Worm (Caenorhabditis elegans) whole organism, early embryonic: Measurements from ENCODE around the gene lact-3.
A peak's percentile ranks its signal among the peaks of the same experiment; 100 is the strongest.

Experiments
- B0310.2 ChIP-seq: sonication (generic microtip); optimal IDR thresholded peaks from 2 replicates; lab custom pipeline; 2016; ENCODE audit warnings: mild to moderate bottlenecking, missing genetic modification characterization, missing compliant biosample characterization
- F13C5.2 ChIP-seq: sonication (generic microtip); optimal IDR thresholded peaks from 2 replicates; lab custom pipeline; 2017; ENCODE audit warnings: mild to moderate bottlenecking, missing genetic modification characterization, inconsistent platforms, missing compliant biosample characterization
- aly-1 ChIP-seq: sonication (generic microtip); optimal IDR thresholded peaks from 2 replicates; lab custom pipeline; 2016; ENCODE audit warnings: missing genetic modification characterization, missing compliant biosample characterization
- ama-1 ChIP-seq: fragments of 150-350 bp; optimal IDR thresholded peaks from 2 replicates; lab custom pipeline; 2014
- ceh-13 ChIP-seq: fragments of 200-800 bp; sonication (Bioruptor generic); optimal IDR thresholded peaks from 2 replicates; lab custom pipeline; 2018; ENCODE audit warnings: mild to moderate bottlenecking, missing genetic modification characterization, missing compliant biosample characterization
- ceh-36 ChIP-seq: sonication (generic microtip); optimal IDR thresholded peaks from 2 replicates; lab custom pipeline; 2016; ENCODE audit warnings: missing genetic modification characterization, inconsistent platforms, missing compliant biosample characterization
- ets-7 ChIP-seq: sonication (generic microtip); optimal IDR thresholded peaks from 2 replicates; lab custom pipeline; 2016; ENCODE audit warnings: missing genotype, missing genetic modification characterization, missing compliant biosample characterization
- flt-1 ChIP-seq: fragments of 200-800 bp; sonication (Bioruptor generic); IDR thresholded peaks from 2 replicates; pipeline ENCODE4 v1.3.6; 2022; ENCODE audit warnings: missing genetic modification characterization, missing compliant biosample characterization
- hmbx-1 ChIP-seq: sonication (generic microtip); optimal IDR thresholded peaks from 2 replicates; lab custom pipeline; 2016; ENCODE audit warnings: mild to moderate bottlenecking, missing genetic modification characterization, missing compliant biosample characterization
- hmg-4 ChIP-seq: fragments of 200-800 bp; sonication (Bioruptor generic); optimal IDR thresholded peaks from 2 replicates; lab custom pipeline; 2018; ENCODE audit warnings: mild to moderate bottlenecking, missing genetic modification characterization, missing compliant biosample characterization
- hnd-1 ChIP-seq: sonication (generic microtip); optimal IDR thresholded peaks from 2 replicates; lab custom pipeline; 2016; ENCODE audit warnings: missing genetic modification characterization, missing compliant biosample characterization
- pes-1 ChIP-seq: fragments of 200-800 bp; sonication (Bioruptor generic); IDR thresholded peaks from 2 replicates; pipeline ENCODE4 v1.3.6; 2022; ENCODE audit warnings: missing genetic modification reagents, missing genetic modification characterization, missing compliant biosample characterization
- scrt-1 ChIP-seq: fragments of 200-800 bp; sonication (Bioruptor generic); IDR thresholded peaks from 2 replicates; pipeline ENCODE4 v1.3.6; 2022; ENCODE audit warnings: missing genetic modification characterization, missing compliant biosample characterization
- sea-1 ChIP-seq: fragments of 200-800 bp; sonication (Bioruptor generic); conservative IDR thresholded peaks from 2 replicates; pipeline ENCODE4 v1.3.6; 2022; ENCODE audit warnings: missing genetic modification characterization, missing compliant biosample characterization
- tbx-11 ChIP-seq: fragments of 200-800 bp; sonication (Bioruptor generic); IDR thresholded peaks from 2 replicates; pipeline ENCODE4 v1.3.6; 2022; ENCODE audit warnings: missing genetic modification characterization, missing compliant biosample characterization
- tbx-37 ChIP-seq: fragments of 200-800 bp; sonication (Bioruptor generic); conservative IDR thresholded peaks from 2 replicates; pipeline ENCODE4 v1.3.6; 2022; ENCODE audit warnings: missing genetic modification reagents, missing genetic modification characterization, missing compliant biosample characterization
- tra-4 ChIP-seq: sonication (generic microtip); optimal IDR thresholded peaks from 2 replicates; lab custom pipeline; 2017; ENCODE audit warnings: missing genetic modification characterization, missing compliant biosample characterization

The lact-3 gene

ce11 chrII:10657632-10658108, at the start of gene lact-3:
Gene lact-3 (minus strand): TSS chrII:10657682.
- TF ChIP-seq sea-1 (GFP tag; lab: Robert Waterston, UW) (0 out of 2 replicates have a peak, but pooled peaks have one; percentile 9), tra-4 (tag; lab: Kevin White, UChicago) (no peak)

DNA sequence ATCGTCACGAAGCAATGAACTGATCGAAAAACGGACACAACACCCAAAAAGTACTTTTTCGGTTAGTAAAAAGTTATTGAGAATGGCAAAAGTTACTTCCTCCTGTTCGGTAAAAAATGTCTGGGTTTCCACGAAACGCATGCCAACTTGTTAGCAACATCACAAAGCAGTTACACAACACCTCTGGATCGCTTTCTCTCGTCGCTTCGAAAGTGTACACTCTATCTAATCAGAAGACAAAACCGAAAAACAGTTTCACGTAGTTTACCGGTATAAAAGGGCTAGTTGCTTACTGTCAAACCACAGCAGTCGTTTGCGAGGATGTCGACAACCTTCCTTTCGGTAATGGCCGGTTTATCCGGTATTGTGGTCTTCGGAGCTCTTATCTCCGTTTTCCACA, 49.4 kb upstream of the lact-3 start, which contains the start of gene col-80:
Gene col-80, plus strand, starts transcription at position 301 of the 400 bp plus-strand sequence.
- no peak for TF ChIP-seq ceh-13 (GFP tag; lab: Kevin White, UChicago)
- no peak for TF ChIP-seq B0310.2
- no peak for TF ChIP-seq hnd-1 (tag; lab: Kevin White, UChicago)
- TF ChIP-seq flt-1 (GFP tag; lab: Robert Waterston, UW), result no peak
- TF ChIP-seq ets-7 (tag; lab: Kevin White, UChicago), result no peak
- no peak for TF ChIP-seq tra-4 (tag; lab: Kevin White, UChicago)

DNA sequence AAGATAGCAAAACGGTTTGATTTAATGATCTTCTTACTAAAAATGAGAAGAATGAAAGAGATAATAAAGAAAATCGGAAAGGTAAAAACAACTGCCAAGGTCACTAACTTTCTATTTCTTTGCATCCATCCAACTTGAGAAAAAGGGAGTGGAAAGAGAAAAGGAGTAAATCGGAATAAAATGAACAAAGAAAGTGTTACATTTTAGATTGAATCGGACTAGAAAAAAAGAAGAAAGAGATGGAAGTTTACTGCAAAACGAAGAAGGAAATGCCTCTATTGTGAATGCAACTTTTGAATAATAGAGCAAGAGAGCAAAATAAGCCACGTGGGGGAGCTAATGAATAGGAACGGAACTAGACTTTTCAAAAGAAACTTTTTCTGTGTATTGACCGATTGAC, 48.6 kb upstream of the lact-3 start:
- TF ChIP-seq aly-1 (tag; lab: Kevin White, UChicago), result no peak
- no peak for TF ChIP-seq ets-7 (tag; lab: Kevin White, UChicago)
- no peak for TF ChIP-seq ceh-13 (GFP tag; lab: Kevin White, UChicago)
- no peak for TF ChIP-seq tra-4 (tag; lab: Kevin White, UChicago)
- TF ChIP-seq sea-1 (GFP tag; lab: Robert Waterston, UW), result no peak
- no peak for TF ChIP-seq ama-1 (lab: Kevin White, UChicago)
- TF ChIP-seq scrt-1, result no peak
- TF ChIP-seq hmg-4, result no peak
- no peak for TF ChIP-seq hnd-1 (tag; lab: Kevin White, UChicago)
- TF ChIP-seq hmbx-1 (tag; lab: Kevin White, UChicago), result no peak

DNA sequence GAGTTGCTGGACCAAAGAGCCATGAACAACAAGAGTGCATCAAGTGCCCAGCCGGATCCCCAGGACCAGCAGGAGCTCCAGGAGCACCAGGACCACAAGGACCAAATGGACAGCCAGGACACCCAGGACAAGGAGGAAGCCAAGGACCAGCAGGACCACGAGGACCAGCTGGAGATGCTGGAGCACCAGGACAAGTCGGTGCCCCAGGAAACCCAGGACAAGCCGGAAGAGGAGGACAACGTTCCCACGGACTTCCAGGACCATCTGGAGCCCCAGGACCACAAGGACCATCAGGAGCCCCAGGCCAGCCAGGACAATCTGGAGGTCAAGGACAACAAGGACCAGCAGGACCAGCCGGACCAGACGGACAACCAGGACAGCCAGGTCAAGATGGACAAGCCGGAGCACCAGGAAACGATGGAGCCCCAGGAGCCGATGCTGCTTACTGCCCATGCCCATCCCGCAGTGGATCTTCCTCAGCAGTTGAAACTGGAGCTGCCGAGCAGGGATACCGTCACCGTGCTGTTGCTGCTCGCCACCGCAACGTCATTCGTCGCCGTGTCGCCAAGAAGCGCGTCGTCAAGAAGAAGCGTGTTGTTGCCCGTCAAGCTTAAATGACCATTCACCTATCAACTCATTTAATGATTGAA, 48.0 kb upstream of the lact-3 start:
- TF ChIP-seq ama-1 (lab: Kevin White, UChicago), result no peak
- TF ChIP-seq aly-1 (tag; lab: Kevin White, UChicago), result no peak
- TF ChIP-seq tbx-37 (GFP tag; lab: Robert Waterston, UW), result no peak
- TF ChIP-seq F13C5.2 (tag; lab: Kevin White, UChicago), result no peak
- no peak for TF ChIP-seq hmbx-1 (tag; lab: Kevin White, UChicago)
- no peak for TF ChIP-seq flt-1 (GFP tag; lab: Robert Waterston, UW)
- no peak for TF ChIP-seq ceh-13 (GFP tag; lab: Kevin White, UChicago)
- no peak for TF ChIP-seq pes-1 (GFP tag; lab: Robert Waterston, UW)
- TF ChIP-seq ets-7 (tag; lab: Kevin White, UChicago), result no peak
- TF ChIP-seq scrt-1, result no peak
- no peak for TF ChIP-seq tbx-11 (GFP tag; lab: Robert Waterston, UW)
- no peak for TF ChIP-seq B0310.2
- no peak for TF ChIP-seq hmg-4

ce11 chrII:10704575-10705170, 47.2 kb upstream of the lact-3 start, which contains the start of gene col-39:
Gene col-39 (plus strand): TSS chrII:10704916.
- TF ChIP-seq B0310.2 (no peak), flt-1 (GFP tag; lab: Robert Waterston, UW) (no peak), hnd-1 (tag; lab: Kevin White, UChicago) (no peak), pes-1 (GFP tag; lab: Robert Waterston, UW) (no peak), ama-1 (lab: Kevin White, UChicago) (no peak), tbx-37 (GFP tag; lab: Robert Waterston, UW) (no peak)

DNA sequence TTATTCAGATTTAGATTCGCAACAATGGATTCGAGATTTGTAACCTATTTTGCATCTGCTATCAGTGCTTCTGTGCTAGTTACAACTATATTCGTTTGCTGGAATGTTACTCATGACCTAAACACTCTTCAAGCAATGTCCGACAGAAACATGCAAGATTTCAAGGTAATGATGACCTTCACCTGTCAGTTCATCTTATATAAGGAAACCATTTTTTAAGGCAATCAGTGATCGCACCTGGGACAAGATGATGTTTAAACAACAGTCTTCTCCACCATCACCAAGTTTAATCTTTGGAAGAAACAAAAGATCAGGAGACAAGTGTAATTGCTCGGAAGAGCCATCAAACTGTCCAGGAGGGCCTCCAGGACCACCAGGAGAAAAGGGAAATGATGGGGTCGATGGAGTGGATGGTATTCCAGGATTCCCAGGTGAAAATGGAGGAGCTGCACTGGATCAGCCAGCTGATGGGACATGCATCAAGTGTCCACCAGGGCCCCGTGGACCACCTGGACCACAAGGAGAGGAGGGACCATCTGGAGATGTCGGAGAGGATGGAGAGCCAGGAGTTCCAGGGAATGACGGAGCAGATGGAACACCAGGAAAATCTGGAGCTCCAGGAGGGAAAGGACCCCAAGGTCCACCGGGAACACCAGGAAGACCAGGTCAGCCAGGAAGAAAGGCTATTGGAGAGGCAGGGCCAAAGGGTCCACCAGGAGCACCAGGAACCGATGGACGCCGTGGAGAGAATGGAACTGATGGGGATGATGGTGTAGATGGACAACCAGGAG, 46.3 kb upstream of the lact-3 start, which contains the start of gene col-79:
Gene col-79, plus strand, starts transcription at position 20 of the 791 bp plus-strand sequence.
- TF ChIP-seq tbx-37 (GFP tag; lab: Robert Waterston, UW), result no peak
- no peak for TF ChIP-seq flt-1 (GFP tag; lab: Robert Waterston, UW)
- TF ChIP-seq ama-1 (lab: Kevin White, UChicago), result no peak
- TF ChIP-seq scrt-1, result no peak
- no peak for TF ChIP-seq tra-4 (tag; lab: Kevin White, UChicago)
- no peak for TF ChIP-seq hnd-1 (tag; lab: Kevin White, UChicago)

DNA sequence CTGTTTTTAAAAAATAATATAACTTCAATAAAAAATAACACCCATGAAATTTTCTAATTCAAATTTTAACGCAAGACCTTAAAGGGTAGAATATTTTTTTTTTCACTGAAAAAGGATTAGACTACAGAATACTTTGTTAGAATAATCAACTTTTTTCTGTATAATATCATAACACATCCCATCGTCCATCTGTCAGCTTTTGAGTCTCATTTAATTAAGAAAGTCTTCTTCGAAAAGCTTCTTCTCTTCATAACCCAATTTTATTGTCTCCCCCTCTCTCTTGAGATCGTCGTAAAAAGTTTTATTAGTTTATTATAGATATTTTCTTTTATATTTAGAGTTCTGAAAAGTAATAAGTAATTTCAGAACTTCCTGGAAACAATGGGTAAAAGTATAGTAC, 38.6 kb upstream of the lact-3 start:
- TF ChIP-seq ama-1 (lab: Kevin White, UChicago), result no peak
- no peak for TF ChIP-seq flt-1 (GFP tag; lab: Robert Waterston, UW)
- TF ChIP-seq pes-1 (GFP tag; lab: Robert Waterston, UW), result no peak
- TF ChIP-seq tra-4 (tag; lab: Kevin White, UChicago), result no peak
- no peak for TF ChIP-seq hnd-1 (tag; lab: Kevin White, UChicago)

DNA sequence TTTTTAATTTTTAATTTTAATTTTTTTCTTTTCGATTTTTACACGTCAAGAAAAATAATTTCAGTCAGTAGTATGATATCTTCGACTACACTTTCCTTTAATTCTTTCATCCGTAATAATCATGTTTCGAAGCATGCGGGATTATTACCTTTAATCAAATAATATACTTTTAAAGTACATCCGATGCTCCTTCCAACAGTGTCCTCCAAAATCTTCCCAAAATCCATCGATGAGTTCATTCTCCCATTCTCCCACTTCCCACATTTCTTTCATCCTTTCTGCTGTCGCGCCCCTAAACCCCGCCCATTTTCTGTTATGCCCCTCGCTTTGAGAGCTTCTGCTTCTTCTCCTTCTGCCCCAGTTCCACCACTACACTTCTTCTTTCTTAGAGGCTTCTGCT, 37.2 kb upstream of the lact-3 start, which contains the start of gene lgc-57:
Gene lgc-57, plus strand, starts transcription at position 301 of the 400 bp plus-strand sequence.
- TF ChIP-seq B0310.2 (no peak), pes-1 (GFP tag; lab: Robert Waterston, UW) (no peak), sea-1 (GFP tag; lab: Robert Waterston, UW) (no peak), aly-1 (tag; lab: Kevin White, UChicago) (no peak), tbx-37 (GFP tag; lab: Robert Waterston, UW) (no peak), flt-1 (GFP tag; lab: Robert Waterston, UW) (no peak), ets-7 (tag; lab: Kevin White, UChicago) (no peak), hmg-4 (no peak), F13C5.2 (tag; lab: Kevin White, UChicago) (no peak), ceh-36 (tag; lab: Kevin White, UChicago) (no peak), tbx-11 (GFP tag; lab: Robert Waterston, UW) (no peak), tra-4 (tag; lab: Kevin White, UChicago) (no peak), ama-1 (lab: Kevin White, UChicago) (no peak), scrt-1 (no peak), ceh-13 (GFP tag; lab: Kevin White, UChicago) (no peak), hnd-1 (tag; lab: Kevin White, UChicago) (no peak)
